Fruit fly (Drosophila melanogaster): Measurements from ENCODE around the gene Arr1.

dm6 chr2L:18032741-18033140 lies 45.3 kb upstream of the Arr1 start:
- TF ChIP-seq CG7368 (GFP tag; optimal IDR thresholded peaks at IDR 0.05) (no peak), Lpt (GFP tag; optimal IDR thresholded peaks at IDR 0.05) (no peak), CG6854 (GFP tag; optimal IDR thresholded peaks at IDR 0.05) (no peak), CG3032 (tag; optimal IDR thresholded peaks at IDR 0.05) (no peak), fd59A (GFP tag; optimal IDR thresholded peaks at IDR 0.05) (no peak), eg (GFP tag; IDR thresholded peaks at IDR 0.05) (no peak), pdm3 (GFP tag; optimal IDR thresholded peaks at IDR 0.05) (no peak)
